Fruit fly (Drosophila melanogaster) whole organism, embryonic: Measurements from ENCODE around the gene Srg3.
A peak's percentile ranks its signal among the peaks of the same experiment; 100 is the strongest.

Experiments
- Antp ChIP-seq: fragments of 200-800 bp; sonication (Bioruptor generic); optimal IDR thresholded peaks from 3 replicates; lab custom pipeline; 2016; ENCODE audit warnings: missing biosample characterization, missing genetic modification characterization
- Asciz ChIP-seq: fragments of 200-800 bp; sonication (Bioruptor generic); optimal IDR thresholded peaks from 2 replicates; lab custom pipeline; 2017; ENCODE audit warnings: missing biosample characterization, mild to moderate bottlenecking, missing genetic modification characterization, missing genetic modification reagents
- CG1024 ChIP-seq: fragments of 200-800 bp; sonication (Bioruptor generic); IDR thresholded peaks from 2 replicates; pipeline ENCODE4 v1.3.6; 2022; ENCODE audit warnings: missing biosample characterization, missing genetic modification characterization
- CG11085 ChIP-seq: fragments of 200-800 bp; sonication (Bioruptor generic); IDR thresholded peaks from 2 replicates; pipeline ENCODE4 v1.3.6; 2022; ENCODE audit warnings: missing biosample characterization, missing genetic modification characterization
- CG11247 ChIP-seq: fragments of 200-800 bp; sonication (Bioruptor generic); IDR thresholded peaks from 2 replicates; pipeline ENCODE4 v1.3.6; 2022; ENCODE audit warnings: missing biosample characterization, missing genetic modification characterization
- CG12236 ChIP-seq: fragments of 200-800 bp; sonication (Bioruptor generic); optimal IDR thresholded peaks from 2 replicates; lab custom pipeline; 2016; ENCODE audit warnings: missing biosample characterization, missing genetic modification characterization
- CG15479 ChIP-seq: fragments of 200-800 bp; sonication (Bioruptor generic); optimal IDR thresholded peaks from 3 replicates; lab custom pipeline; 2019; ENCODE audit warnings: missing biosample characterization, mild to moderate bottlenecking, missing genetic modification characterization, moderate library complexity
- CG17385 ChIP-seq: fragments of 200-800 bp; sonication (Bioruptor generic); optimal IDR thresholded peaks from 3 replicates; lab custom pipeline; 2018; ENCODE audit warnings: missing biosample characterization, mild to moderate bottlenecking, missing genetic modification characterization
- CG34376 ChIP-seq: fragments of 200-800 bp; sonication (Bioruptor generic); optimal IDR thresholded peaks from 2 replicates; lab custom pipeline; 2018; ENCODE audit warnings: missing biosample characterization, mild to moderate bottlenecking, missing genetic modification characterization
- CG4404 ChIP-seq: fragments of 200-800 bp; sonication (Bioruptor generic); IDR thresholded peaks from 2 replicates; pipeline ENCODE4 v1.3.6; 2022; ENCODE audit warnings: missing biosample characterization, missing genetic modification characterization
- CG6175 ChIP-seq: fragments of 200-800 bp; sonication (Bioruptor generic); IDR thresholded peaks from 3 replicates; pipeline ENCODE4 v1.3.6; 2022; ENCODE audit warnings: missing biosample characterization, missing genetic modification characterization
- CG6854 ChIP-seq: fragments of 200-800 bp; sonication (Bioruptor generic); optimal IDR thresholded peaks from 3 replicates; lab custom pipeline; 2017; ENCODE audit warnings: missing biosample characterization, mild to moderate bottlenecking, missing genetic modification characterization
- CG8944 ChIP-seq: fragments of 200-800 bp; sonication (Bioruptor generic); optimal IDR thresholded peaks from 3 replicates; lab custom pipeline; 2016; ENCODE audit warnings: missing biosample characterization, missing genetic modification characterization
- CG9817 ChIP-seq: fragments of 200-800 bp; sonication (Bioruptor generic); optimal IDR thresholded peaks from 2 replicates; lab custom pipeline; 2018; ENCODE audit warnings: missing biosample characterization, mild to moderate bottlenecking, missing genetic modification characterization, moderate library complexity
- Dfd ChIP-seq, 2 experiments: fragments of >200 bp; optimal IDR thresholded peaks; 2 replicates each; lab custom pipeline; 2017; ENCODE audit warnings: missing biosample characterization in 2 of 2, missing genetic modification characterization in 2 of 2
- Dref ChIP-seq: fragments of 200-800 bp; sonication (Bioruptor generic); IDR thresholded peaks from 2 replicates; pipeline ENCODE4 v1.3.6; 2022; ENCODE audit warnings: missing biosample characterization, missing genetic modification characterization
- E2f2 ChIP-seq: fragments of 200-800 bp; sonication (Bioruptor generic); IDR thresholded peaks from 2 replicates; pipeline ENCODE4 v1.3.6; 2022; ENCODE audit warnings: missing biosample characterization, missing genetic modification characterization
- ERR ChIP-seq: fragments of 200-800 bp; sonication (Bioruptor generic); optimal IDR thresholded peaks from 2 replicates; lab custom pipeline; 2016; ENCODE audit warnings: missing biosample characterization, missing genetic modification characterization
- HLH4C ChIP-seq: fragments of 200-800 bp; sonication (Bioruptor generic); IDR thresholded peaks from 3 replicates; pipeline ENCODE4 v1.3.6; 2022; ENCODE audit warnings: missing biosample characterization, missing genetic modification characterization; ENCODE audit not compliant: partially characterized antibody
- HmgD ChIP-seq: fragments of 200-800 bp; sonication (Bioruptor generic); optimal IDR thresholded peaks from 3 replicates; lab custom pipeline; 2016; ENCODE audit warnings: missing biosample characterization, missing genetic modification characterization
- Kr ChIP-seq: fragments of 200-800 bp; sonication (Bioruptor generic); optimal IDR thresholded peaks from 2 replicates; lab custom pipeline; 2017; ENCODE audit warnings: missing biosample characterization, mild to moderate bottlenecking, missing genetic modification characterization
- MESR4 ChIP-seq: fragments of 200-800 bp; sonication (Bioruptor generic); optimal IDR thresholded peaks from 2 replicates; lab custom pipeline; 2018; ENCODE audit warnings: missing biosample characterization, mild to moderate bottlenecking, missing genetic modification characterization, moderate library complexity
- Med ChIP-seq: fragments of 200-800 bp; sonication (Bioruptor generic); peaks from one replicate; lab custom pipeline; 2016; ENCODE audit warnings: missing biosample characterization, missing genetic modification characterization, mild to moderate bottlenecking, inconsistent platforms, moderate library complexity
- NC2β ChIP-seq: fragments of 200-800 bp; sonication (Bioruptor generic); optimal IDR thresholded peaks from 2 replicates; lab custom pipeline; 2016; ENCODE audit warnings: missing biosample characterization, missing genetic modification characterization
- Pdp1 ChIP-seq, 2 experiments: fragments of 200-800 bp; sonication (Bioruptor generic); optimal IDR thresholded peaks; 3 replicates each; lab custom pipeline; 2016; ENCODE audit warnings: missing biosample characterization in 2 of 2, missing genetic modification characterization in 2 of 2, mild to moderate bottlenecking in 1 of 2, moderate library complexity in 1 of 2
- ac ChIP-seq: fragments of 200-800 bp; sonication (Bioruptor generic); optimal IDR thresholded peaks from 3 replicates; lab custom pipeline; 2017; ENCODE audit warnings: missing biosample characterization, mild to moderate bottlenecking, missing genetic modification characterization
- bab2 ChIP-seq: fragments of 200-800 bp; sonication (Bioruptor generic); optimal IDR thresholded peaks from 2 replicates; lab custom pipeline; 2016; ENCODE audit warnings: missing biosample characterization, missing genetic modification characterization
- btn ChIP-seq: fragments of 200-800 bp; sonication (Bioruptor generic); optimal IDR thresholded peaks from 2 replicates; lab custom pipeline; 2016; ENCODE audit warnings: missing biosample characterization, missing genetic modification characterization
- cad ChIP-seq: fragments of >200 bp; optimal IDR thresholded peaks from 2 replicates; lab custom pipeline; 2017; ENCODE audit warnings: missing biosample characterization, missing genetic modification characterization
- croc ChIP-seq: fragments of 200-800 bp; sonication (Bioruptor generic); conservative IDR thresholded peaks from 3 replicates; pipeline ENCODE4 v1.3.6; 2022; ENCODE audit warnings: missing biosample characterization, missing genetic modification characterization
- dati ChIP-seq: fragments of 200-800 bp; sonication (Bioruptor generic); IDR thresholded peaks from 2 replicates; pipeline ENCODE4 v1.3.6; 2022; ENCODE audit warnings: missing biosample characterization, missing genetic modification characterization
- disco-r ChIP-seq: fragments of 200-800 bp; sonication (Bioruptor generic); optimal IDR thresholded peaks from 2 replicates; lab custom pipeline; 2016; ENCODE audit warnings: missing biosample characterization, missing genetic modification characterization
- fru ChIP-seq: fragments of >200 bp; optimal IDR thresholded peaks from 2 replicates; lab custom pipeline; 2017
- fu2 ChIP-seq: fragments of 200-800 bp; sonication (Bioruptor generic); optimal IDR thresholded peaks from 2 replicates; lab custom pipeline; 2016; ENCODE audit warnings: missing biosample characterization, missing genetic modification characterization
- grau ChIP-seq: fragments of 200-800 bp; optimal IDR thresholded peaks from 3 replicates; lab custom pipeline; 2019; ENCODE audit warnings: missing biosample characterization, mild to moderate bottlenecking, missing genetic modification characterization, moderate library complexity
- gt ChIP-seq: fragments of 200-800 bp; sonication (Bioruptor generic); IDR thresholded peaks from 2 replicates; pipeline ENCODE4 v1.3.6; 2022; ENCODE audit warnings: missing biosample characterization, missing genetic modification characterization
- hbn ChIP-seq: fragments of 200-800 bp; sonication (Bioruptor generic); IDR thresholded peaks from 2 replicates; pipeline ENCODE4 v1.3.6; 2022; ENCODE audit warnings: missing biosample characterization, missing genetic modification characterization; ENCODE audit not compliant: partially characterized antibody
- lab ChIP-seq: fragments of 200-800 bp; sonication (Bioruptor generic); optimal IDR thresholded peaks from 3 replicates; lab custom pipeline; 2017; ENCODE audit warnings: missing biosample characterization, missing genetic modification characterization, mild to moderate bottlenecking, moderate library complexity, missing genetic modification reagents
- mirr ChIP-seq: fragments of 200-800 bp; sonication (Bioruptor generic); optimal IDR thresholded peaks from 3 replicates; lab custom pipeline; 2018; ENCODE audit warnings: missing biosample characterization, mild to moderate bottlenecking, missing genetic modification characterization
- p53 ChIP-seq: fragments of 200-800 bp; sonication (Bioruptor generic); optimal IDR thresholded peaks from 2 replicates; lab custom pipeline; 2016; ENCODE audit warnings: missing biosample characterization, missing genetic modification characterization
- scrt ChIP-seq: fragments of 200-800 bp; sonication (Bioruptor generic); optimal IDR thresholded peaks from 2 replicates; lab custom pipeline; 2018; ENCODE audit warnings: missing biosample characterization, mild to moderate bottlenecking, missing genetic modification characterization, moderate library complexity
- tll ChIP-seq, 2 experiments: fragments of 200-800 bp in 1 of 2; fragments of >200 bp in 1 of 2; sonication (Bioruptor generic) in 1 of 2; optimal IDR thresholded peaks; 2 replicates each; lab custom pipeline; 2017 to 2019; ENCODE audit warnings: missing biosample characterization in 2 of 2, missing genetic modification characterization in 2 of 2, mild to moderate bottlenecking in 1 of 2, moderate library complexity in 1 of 2

The Srg3 gene

dm6 chr3L:9420054-9420818 lies 22.8 kb upstream of the Srg3 start (continued):
- TF ChIP-seq CG8944 (GFP tag; lab: Kevin White, UChicago) (no peak), Kr (GFP tag; lab: Kevin White, UChicago) (no peak), Asciz (GFP tag; lab: Kevin White, UChicago) (peak; percentile 52), btn (GFP tag; lab: Kevin White, UChicago) (no peak), CG17385 (GFP tag; lab: Kevin White, UChicago) (peak; percentile 11), gt (GFP tag; lab: Robert Waterston, UW) (no peak), hbn (GFP tag; lab: Robert Waterston, UW) (no peak), HLH4C (GFP tag; lab: Robert Waterston, UW) (no peak), ERR (GFP tag; lab: Kevin White, UChicago) (no peak)

- TF ChIP-seq CG12236 (GFP tag; lab: Kevin White, UChicago) (no peak), Pdp1 (GFP tag; optimal IDR thresholded peaks at IDR 0.05; lab: Kevin White, UChicago) (peak in 1 of 2 experiments; percentile 52), CG11247 (GFP tag; lab: Robert Waterston, UW) (no peak), lab (GFP tag; lab: Kevin White, UChicago) (no peak), grau (tag; lab: Kevin White, UChicago) (peak; percentile 39), dati (GFP tag; lab: Robert Waterston, UW) (no peak), Antp (GFP tag; lab: Kevin White, UChicago) (no peak), fru (lab: Kevin White, UChicago) (no peak), disco-r (GFP tag; lab: Kevin White, UChicago) (no peak)
These were observed 22.3 kb upstream of the Srg3 start for dm6 chr3L:9420819-9421130.

- TF ChIP-seq CG11085 (GFP tag; lab: Robert Waterston, UW): no peak
- no peak for TF ChIP-seq HmgD (GFP tag; lab: Kevin White, UChicago)
- peak; percentile 98 for TF ChIP-seq p53
- TF ChIP-seq ac (GFP tag; lab: Kevin White, UChicago): peak; percentile 77
- peak in 1 of 2 experiments; percentile 20 for TF ChIP-seq tll (GFP tag; optimal IDR thresholded peaks at IDR 0.05; lab: Kevin White, UChicago)
These were observed 21.4 kb upstream of the Srg3 start for dm6 chr3L:9421621-9422020.

- peak; percentile 59 for TF ChIP-seq CG15479
- TF ChIP-seq cad (GFP tag; lab: Kevin White, UChicago): peak; percentile 13
- no peak for TF ChIP-seq NC2β (GFP tag; lab: Kevin White, UChicago)
- TF ChIP-seq CG9817 (tag; lab: Kevin White, UChicago): no peak
- TF ChIP-seq E2f2 (GFP tag; lab: Robert Waterston, UW): no peak
- TF ChIP-seq scrt: no peak
These were observed 20.9 kb upstream of the Srg3 start for dm6 chr3L:9422135-9422534.

dm6 chr3L:9422636-9423419 lies 20.2 kb upstream of the Srg3 start, which contains the start of gene aay:
Gene aay (plus strand): TSS chr3L:9423253.
- TF ChIP-seq CG34376 (GFP tag; lab: Kevin White, UChicago) (peak; percentile 97), mirr (GFP tag; lab: Kevin White, UChicago) (peak; percentile 90), Dref (GFP tag; lab: Robert Waterston, UW) (peak; percentile 40), Med (GFP tag; lab: Kevin White, UChicago) (peak; percentile 100), croc (peak; percentile 98), CG6175 (GFP tag; lab: Robert Waterston, UW) (peak; percentile 95), CG1024 (GFP tag; lab: Robert Waterston, UW) (peak; percentile 95), scrt (peak; percentile 97), CG6854 (GFP tag; lab: Kevin White, UChicago) (peak; percentile 98), bab2 (GFP tag; lab: Kevin White, UChicago) (peak; percentile 99), disco-r (GFP tag; lab: Kevin White, UChicago) (peak; percentile 78), MESR4 (peak; percentile 87), CG4404 (GFP tag; lab: Robert Waterston, UW) (peak; percentile 98), p53 (peak; percentile 47), Dfd (GFP tag; optimal IDR thresholded peaks at IDR 0.05; lab: Kevin White, UChicago) (peak in 1 of 2 experiments; percentile 86), fu2 (peak; percentile 96)
